Fruit fly (Drosophila melanogaster) whole organism, larva: ENCODE data around the gene mora.
A peak's percentile ranks its signal among the peaks of the same experiment; 100 is the strongest.

Experiments
- noc ChIP-seq: fragments of 200-800 bp; sonication (Bioruptor generic); optimal IDR thresholded peaks from 3 replicates; lab custom pipeline; 2019; ENCODE audit warnings: missing biosample characterization, mild to moderate bottlenecking, missing genetic modification characterization, moderate library complexity

mora gene

DNA sequence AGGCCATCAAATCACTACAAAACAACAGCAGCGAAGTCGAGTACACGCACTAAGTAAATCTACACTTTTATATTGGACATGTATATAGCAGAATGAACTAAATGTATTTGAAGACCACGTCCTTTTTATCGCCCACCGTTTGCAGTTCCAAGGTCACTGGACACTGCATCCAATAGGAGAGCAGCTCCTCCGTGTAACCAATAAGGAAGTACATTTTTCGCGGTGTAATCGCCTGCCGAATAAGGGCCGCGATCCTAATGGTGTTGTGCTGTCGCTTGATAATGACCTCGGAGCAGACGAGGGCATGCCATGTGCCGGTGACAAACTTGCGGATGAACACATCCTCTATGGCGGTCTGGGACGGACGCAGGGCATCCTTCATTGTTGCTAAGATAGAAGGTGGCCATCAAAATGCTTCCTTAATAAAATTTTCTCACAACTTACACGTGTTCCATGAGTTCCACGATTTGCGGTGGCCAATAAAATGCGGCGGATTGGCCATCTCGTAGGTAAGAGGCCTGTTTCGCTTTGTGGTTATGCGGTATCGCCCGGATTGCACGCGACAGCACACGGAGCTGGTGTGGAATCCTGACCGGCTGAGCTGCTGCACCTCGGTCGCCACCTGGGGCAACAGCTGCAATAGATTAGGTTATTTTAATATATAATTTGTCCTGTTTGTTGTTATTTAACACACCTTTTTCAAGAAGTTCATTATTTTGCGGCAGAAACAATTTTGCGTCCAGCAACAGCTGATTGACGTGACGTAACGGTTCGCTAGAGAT, 23.2 kb upstream of the mora start, which contains the start of gene mRpS24:
mRpS24 (minus strand) TSS at position 772 of the 782 bp plus-strand sequence.
- TF ChIP-seq noc (tag; lab: Kevin White, UChicago): no peak

DNA sequence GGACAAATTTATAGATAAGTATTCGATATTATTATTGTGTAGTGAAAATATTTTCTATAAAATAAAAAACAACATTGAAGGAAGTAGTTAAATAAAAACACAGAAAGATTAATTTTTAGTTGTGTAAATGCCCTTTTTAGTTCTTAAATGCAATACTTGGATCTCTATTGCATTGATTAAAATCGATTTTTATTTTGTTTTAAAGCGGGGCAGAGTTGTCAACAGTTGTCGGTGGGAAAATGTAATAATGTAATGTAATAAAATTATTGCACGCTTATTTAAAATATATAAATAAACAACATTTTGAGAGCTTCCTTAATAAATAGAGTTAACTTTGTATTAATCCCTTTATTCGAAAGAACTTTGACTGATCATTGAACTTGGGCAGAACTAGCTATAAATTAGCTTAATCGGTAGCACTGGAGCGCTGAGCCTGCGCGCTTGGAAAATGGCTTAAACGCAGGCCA, 22.6 kb upstream of the mora start, which contains the start of gene Apc2:
Apc2 (plus strand) TSS at position 411 of the 467 bp plus-strand sequence.
- peak; percentile 69 for TF ChIP-seq noc (tag; lab: Kevin White, UChicago)

DNA sequence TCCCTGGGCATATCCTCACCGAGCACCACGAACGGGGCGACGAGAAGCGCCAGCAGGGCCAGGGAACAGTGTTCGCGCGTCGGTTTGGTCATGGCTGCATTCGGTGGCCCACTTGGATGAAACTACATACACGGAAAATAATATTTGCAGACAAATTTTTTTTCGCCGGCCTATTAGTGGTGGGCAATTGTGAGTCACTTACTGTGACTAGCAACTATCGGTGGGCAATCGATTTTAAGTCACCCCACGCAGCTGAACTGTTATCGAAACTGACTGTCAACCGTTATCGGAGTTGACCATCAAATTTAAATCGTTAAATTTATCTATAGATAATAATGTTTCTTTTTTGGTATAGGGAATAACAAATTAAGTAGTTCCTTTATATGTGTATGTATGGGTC, 16.8 kb upstream of the mora start, which contains the start of gene CG5510:
CG5510 (minus strand) TSS at position 201 of the 400 bp plus-strand sequence.
- no peak for TF ChIP-seq noc (tag; lab: Kevin White, UChicago)

dm6 chr3R:24172379-24172778, 13.8 kb upstream of the mora start, which contains the start of gene CG13606:
CG13606 (plus strand) TSS chr3R:24172628.
- no peak for TF ChIP-seq noc (tag; lab: Kevin White, UChicago)

DNA sequence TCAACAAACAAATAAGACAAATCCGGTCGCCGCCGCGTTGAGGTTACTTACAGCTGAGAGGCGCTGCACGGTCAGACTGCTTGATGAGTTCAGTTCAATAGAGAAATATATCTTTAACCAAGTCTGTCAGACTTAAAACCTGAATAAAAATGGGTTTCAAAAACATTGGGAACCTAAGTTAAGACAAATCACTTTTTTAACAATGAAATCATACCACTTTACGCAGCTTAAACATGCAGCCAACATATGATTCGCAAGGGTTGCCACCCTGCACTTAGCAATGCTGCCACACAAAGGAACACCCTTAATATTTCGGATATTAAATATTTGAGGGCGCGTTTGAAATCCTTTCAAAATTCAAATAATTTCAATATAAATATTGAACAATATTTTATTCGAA, 2.5 kb downstream of the mora start, which contains the start of gene CG5515:
CG5515 (minus strand) TSS at position 278 of the 400 bp plus-strand sequence.
- no peak for TF ChIP-seq noc (tag; lab: Kevin White, UChicago)

DNA sequence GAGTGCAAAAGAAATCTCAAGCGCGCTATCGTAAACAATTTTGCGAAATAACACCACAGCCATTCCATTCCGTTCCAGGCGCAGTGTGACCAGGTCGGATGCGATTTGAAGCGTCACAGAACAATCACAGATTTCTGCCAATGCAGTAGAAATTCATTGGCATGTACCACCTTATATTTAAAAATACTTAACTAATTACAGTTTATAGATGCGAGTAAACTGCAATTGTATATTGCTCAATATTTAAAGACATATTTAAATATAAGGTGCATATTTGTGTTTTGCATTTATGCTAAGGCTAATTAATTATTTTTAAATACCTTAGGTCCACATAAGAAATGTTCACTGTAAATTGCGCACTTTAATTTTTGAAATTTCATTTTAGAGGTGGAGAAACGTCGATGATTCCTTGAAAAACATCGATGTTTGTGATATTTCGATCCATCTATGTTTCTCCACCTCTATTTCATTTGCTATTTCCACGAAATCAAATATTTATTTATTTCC, 7.3 kb downstream of the mora start, which contains the start of the genes SMC6 and CG6204:
SMC6 (minus strand) TSS at position 51 of the 507 bp plus-strand sequence.
CG6204 (plus strand) TSS at position 460 of the 507 bp plus-strand sequence.
- TF ChIP-seq noc (tag; lab: Kevin White, UChicago): peak; percentile 95

DNA sequence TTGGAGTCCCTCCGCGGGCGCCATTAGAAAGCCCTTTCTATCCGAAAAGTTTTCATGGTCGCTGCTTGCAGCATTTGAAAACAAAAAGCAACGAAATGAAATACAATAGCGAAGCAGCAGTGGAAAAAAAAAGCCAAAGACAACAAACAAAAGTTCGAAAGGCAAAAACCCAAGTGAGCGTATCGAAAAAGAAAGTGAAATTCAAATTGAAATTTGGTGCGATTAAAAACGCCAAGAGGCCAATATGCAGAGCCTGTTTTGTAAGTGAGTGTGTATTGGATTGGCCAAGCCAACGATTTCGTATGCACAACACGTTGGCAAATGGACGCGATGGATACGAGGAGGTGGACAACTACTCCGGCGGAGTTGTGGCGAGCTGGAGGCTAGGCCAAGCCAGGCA, 16.6 kb downstream of the mora start:
- no peak for TF ChIP-seq noc (tag; lab: Kevin White, UChicago)

- TF ChIP-seq noc (tag; lab: Kevin White, UChicago): no peak
These were observed 17.3 kb downstream of the mora start for dm6 chr3R:24203426-24203825.

- TF ChIP-seq noc (tag; lab: Kevin White, UChicago): no peak
These were observed 17.9 kb downstream of the mora start for dm6 chr3R:24204022-24204421.

dm6 chr3R:24205234-24205894, 19.2 kb downstream of the mora start:
- TF ChIP-seq noc (tag; lab: Kevin White, UChicago): no peak

- no peak for TF ChIP-seq noc (tag; lab: Kevin White, UChicago)
These were observed 19.8 kb downstream of the mora start for dm6 chr3R:24205935-24206334.

- TF ChIP-seq noc (tag; lab: Kevin White, UChicago): no peak
These were observed 20.4 kb downstream of the mora start for dm6 chr3R:24206341-24207114.

dm6 chr3R:24213644-24214043, 27.5 kb downstream of the mora start:
- no peak for TF ChIP-seq noc (tag; lab: Kevin White, UChicago)

DNA sequence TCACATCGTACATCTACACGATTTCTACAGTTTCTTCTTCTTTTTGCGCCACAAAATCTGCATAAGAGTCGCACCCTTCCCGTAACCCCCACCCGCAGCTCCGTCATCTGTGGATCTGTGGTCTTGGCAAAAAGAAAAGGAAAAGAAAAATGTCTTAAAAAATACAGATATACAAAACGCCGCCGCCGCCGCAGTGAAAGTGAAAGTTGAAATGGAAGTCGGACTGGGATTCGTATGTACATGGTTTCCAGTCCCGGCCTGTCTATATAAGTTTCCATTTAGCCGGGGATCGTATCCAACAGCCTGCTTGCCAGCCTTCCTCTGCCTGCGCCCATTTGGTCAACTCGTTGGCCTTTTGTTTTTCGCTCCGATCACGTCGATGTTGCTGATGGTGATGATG, 29.9 kb downstream of the mora start:
- no peak for TF ChIP-seq noc (tag; lab: Kevin White, UChicago)

DNA sequence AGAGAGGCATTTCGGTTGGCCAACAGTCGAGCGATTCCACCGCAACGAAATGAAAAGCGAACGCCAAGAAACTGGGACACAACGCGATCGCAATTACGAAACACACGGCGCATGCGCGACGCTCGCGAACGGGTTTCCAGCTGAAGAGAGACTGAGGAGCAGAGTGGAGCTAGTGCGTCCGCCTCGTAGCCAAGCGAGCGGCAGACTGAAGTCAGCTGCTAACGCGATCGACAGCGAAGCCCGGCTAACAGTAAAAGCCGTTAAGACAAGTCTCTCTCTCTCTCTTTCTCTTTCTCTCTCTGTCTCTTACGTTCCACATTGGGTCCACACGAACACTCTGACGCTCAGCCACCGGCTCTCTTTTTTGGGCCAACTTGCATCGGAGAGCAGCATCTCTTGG, 32.4 kb downstream of the mora start, which contains the start of gene CG17786:
CG17786 (minus strand) TSS at position 154 of the 400 bp plus-strand sequence.
- TF ChIP-seq noc (tag; lab: Kevin White, UChicago): no peak
